Fruit fly (Drosophila melanogaster): ENCODE results near the gene myd.

The myd gene

DNA sequence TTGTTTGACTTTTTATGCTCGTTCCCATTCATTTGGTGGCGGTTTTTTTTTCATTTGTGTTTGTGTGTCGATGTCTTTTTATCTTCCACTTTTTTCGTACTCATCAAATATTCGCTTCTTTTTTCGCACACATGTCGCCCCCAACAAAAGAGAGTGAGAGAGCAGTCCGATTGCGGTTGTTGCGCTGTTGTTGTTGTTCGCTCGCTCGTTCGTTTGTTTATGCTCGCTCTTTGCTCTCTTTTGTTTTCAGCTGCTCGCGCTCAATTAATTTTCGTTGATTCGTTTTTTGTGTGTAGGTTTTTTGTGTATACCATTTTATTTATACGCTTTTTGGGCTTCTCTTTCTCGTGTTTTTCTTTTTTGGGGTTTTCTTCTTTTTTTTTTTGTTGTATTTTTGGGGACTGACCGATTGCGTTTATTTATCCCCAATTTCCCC, 14.8 kb upstream of the myd start (continued):
- no peak for TF ChIP-seq CG9797 (GFP tag; optimal IDR thresholded peaks at IDR 0.05)
- peak; percentile 82; the same call in 2 of the 4 replicates for TF ChIP-seq chinmo (GFP tag; IDR thresholded peaks at IDR 0.05; ENCODE audit: partially characterized antibody)
- TF ChIP-seq zen2 (GFP tag; IDR thresholded peaks at IDR 0.05; ENCODE audit: partially characterized antibody): 0 out of 3 replicates have a peak, but pooled peaks have one; percentile 16
- TF ChIP-seq CG12391 (tag; optimal IDR thresholded peaks at IDR 0.05): no peak
- TF ChIP-seq CG6254 (GFP tag; optimal IDR thresholded peaks at IDR 0.05): no peak
- peak; percentile 48 for TF ChIP-seq nom (GFP tag; optimal IDR thresholded peaks at IDR 0.05)
- TF ChIP-seq bsh (GFP tag; optimal IDR thresholded peaks at IDR 0.05): peak in 1 of 2 experiments; percentile 56
- no peak for TF ChIP-seq eyg (GFP tag; optimal IDR thresholded peaks at IDR 0.05)
- TF ChIP-seq otp (GFP tag; IDR thresholded peaks at IDR 0.05): no peak; the same call in 2 of the 3 replicates
- no peak for TF ChIP-seq CG15601 (tag; optimal IDR thresholded peaks at IDR 0.05)
- no peak for TF ChIP-seq tap (tag; optimal IDR thresholded peaks at IDR 0.05)
- TF ChIP-seq Atf-2 (GFP tag; optimal IDR thresholded peaks at IDR 0.05): no peak
- no peak for TF ChIP-seq fu2 (GFP tag; optimal IDR thresholded peaks at IDR 0.05)
- TF ChIP-seq CG3163 (GFP tag; optimal IDR thresholded peaks at IDR 0.05): peak; percentile 98
- TF ChIP-seq Xbp1 (GFP tag; optimal IDR thresholded peaks at IDR 0.05): no peak
- no peak for TF ChIP-seq grau (tag; optimal IDR thresholded peaks at IDR 0.05)
- TF ChIP-seq Deaf1 (tag; optimal IDR thresholded peaks at IDR 0.05): peak; percentile 69
- TF ChIP-seq CG4360 (GFP tag; IDR thresholded peaks at IDR 0.05): peak; percentile 97
- TF ChIP-seq zf30C (GFP tag; optimal IDR thresholded peaks at IDR 0.05): peak; percentile 7
- no peak for TF ChIP-seq CG10267 (tag; optimal IDR thresholded peaks at IDR 0.05)
- peak; percentile 40 for TF ChIP-seq CG17385 (GFP tag; optimal IDR thresholded peaks at IDR 0.05)
- no peak for TF ChIP-seq zen (tag; optimal IDR thresholded peaks at IDR 0.05)
- no peak for TF ChIP-seq en (GFP tag; optimal IDR thresholded peaks at IDR 0.05)
- peak; percentile 44; the same call in 1 of the 2 replicates for TF ChIP-seq rib (GFP tag; IDR thresholded peaks at IDR 0.05)
- no peak for TF ChIP-seq cad (GFP tag; optimal IDR thresholded peaks at IDR 0.05)
- no peak for TF ChIP-seq Awh (GFP tag; IDR thresholded peaks at IDR 0.05)
- no peak for TF ChIP-seq HLHmδ (GFP tag; optimal IDR thresholded peaks at IDR 0.05)
- TF ChIP-seq cg (GFP tag; optimal IDR thresholded peaks at IDR 0.05): peak; percentile 74
- no peak for TF ChIP-seq Meics (GFP tag; optimal IDR thresholded peaks at IDR 0.05)
- no peak for TF ChIP-seq pfk (GFP tag; optimal IDR thresholded peaks at IDR 0.05)
- peak; percentile 28; the same call in 1 of the 3 replicates for TF ChIP-seq Doc3 (GFP tag; IDR thresholded peaks at IDR 0.05; ENCODE audit: partially characterized antibody)
- no peak for TF ChIP-seq Ets65A (GFP tag)
- TF ChIP-seq gce (GFP tag; IDR thresholded peaks at IDR 0.05): no peak

- TF ChIP-seq CHES-1-like (GFP tag; optimal IDR thresholded peaks at IDR 0.05): no peak
- TF ChIP-seq sqz (GFP tag; optimal IDR thresholded peaks at IDR 0.05): peak; percentile 97
- TF ChIP-seq Ets65A (GFP tag): peak; percentile 3
- no peak for TF ChIP-seq CG14441 (GFP tag; IDR thresholded peaks at IDR 0.05)
- TF ChIP-seq gsb-n (tag; optimal IDR thresholded peaks at IDR 0.05): peak; percentile 1
- TF ChIP-seq cato (GFP tag; optimal IDR thresholded peaks at IDR 0.05; ENCODE audit: borderline replicate concordance): no peak
- no peak for TF ChIP-seq Awh (GFP tag; IDR thresholded peaks at IDR 0.05)
- 0 out of 3 replicates have a peak, but pooled peaks have one; percentile 35 for TF ChIP-seq CG2199 (GFP tag; IDR thresholded peaks at IDR 0.05)
- TF ChIP-seq Nf-YA (GFP tag; IDR thresholded peaks at IDR 0.05): 0 out of 2 replicates have a peak, but pooled peaks have one; percentile 12
- TF ChIP-seq NFAT (GFP tag; IDR thresholded peaks at IDR 0.05): no peak
- no peak for TF ChIP-seq CG12219 (GFP tag; optimal IDR thresholded peaks at IDR 0.05)
- TF ChIP-seq MTF-1 (GFP tag; optimal IDR thresholded peaks at IDR 0.05; ENCODE audit: borderline replicate concordance): no peak
- TF ChIP-seq CG7556 (GFP tag; optimal IDR thresholded peaks at IDR 0.05): no peak
- 0 out of 3 replicates have a peak, but pooled peaks have one; percentile 1 for TF ChIP-seq zen2 (GFP tag; IDR thresholded peaks at IDR 0.05; ENCODE audit: partially characterized antibody)
- TF ChIP-seq bsh (GFP tag; optimal IDR thresholded peaks at IDR 0.05): no peak
- TF ChIP-seq abd-A (tag; optimal IDR thresholded peaks at IDR 0.05): peak; percentile 12
- TF ChIP-seq CG43689 (GFP tag; IDR thresholded peaks at IDR 0.05): no peak
- no peak for TF ChIP-seq CG6272 (GFP tag; IDR thresholded peaks at IDR 0.05)
- no peak for TF ChIP-seq CG15514 (GFP tag; optimal IDR thresholded peaks at IDR 0.05)
- 0 out of 4 replicates have a peak, but pooled peaks have one; percentile 19 for TF ChIP-seq Dll (GFP tag; IDR thresholded peaks at IDR 0.05; ENCODE audit: partially characterized antibody)
Observed at dm6 chr3R:19166077-19166778, 14.2 kb upstream of the myd start.
